Worm (Caenorhabditis elegans): ENCODE data around the gene F41E6.8.

F41E6.8 gene

DNA sequence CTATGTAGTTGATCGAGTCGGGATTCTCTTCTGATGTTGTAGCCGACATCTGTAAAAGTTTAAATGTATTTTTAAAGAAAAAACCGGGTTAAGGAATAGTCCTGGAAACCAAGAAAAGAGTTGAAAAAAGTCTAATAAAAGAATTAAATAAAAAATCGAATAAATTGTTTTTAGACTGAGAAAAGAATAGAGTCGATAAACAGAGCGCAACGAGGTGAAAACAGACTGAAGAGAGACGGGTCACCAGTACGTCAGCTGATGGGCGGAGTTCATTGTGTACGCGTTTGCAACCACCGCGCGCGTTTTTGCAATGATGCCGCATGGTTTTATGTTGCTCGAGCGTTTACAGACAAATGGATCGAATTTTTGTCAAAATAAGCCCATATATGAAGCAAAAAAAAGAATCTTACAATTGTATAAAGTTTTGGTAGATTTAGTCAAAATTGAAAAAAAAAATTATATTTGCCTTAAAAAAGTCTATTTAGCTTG, 30.0 kb upstream of the F41E6.8 start, which contains the start of gene atg-18 (continued):
- TF ChIP-seq nhr-102 (tag; optimal IDR thresholded peaks at IDR 0.05) = peak; percentile 51
- peak; percentile 22 for TF ChIP-seq nhr-25 (tag; optimal IDR thresholded peaks at IDR 0.05; ENCODE audit: borderline replicate concordance, insufficient read depth)
- no peak for TF ChIP-seq snpc-1.2 (GFP tag; IDR thresholded peaks at IDR 0.05)
- TF ChIP-seq sdz-12 (GFP tag; optimal IDR thresholded peaks at IDR 0.05) = no peak
- no peak for TF ChIP-seq lin-13 (GFP tag; optimal IDR thresholded peaks at IDR 0.05)
- peak; percentile 67 for TF ChIP-seq rbr-2 (tag; optimal IDR thresholded peaks at IDR 0.05)
- TF ChIP-seq tag-97 (GFP tag; IDR thresholded peaks at IDR 0.05) = no peak
- no peak for TF ChIP-seq arid-1 (GFP tag; conservative IDR thresholded peaks at IDR 0.05)
- TF ChIP-seq php-3 (GFP tag; IDR thresholded peaks at IDR 0.05) = 0 out of 2 replicates have a peak, but pooled peaks have one; percentile 28
- TF ChIP-seq gei-8 (GFP tag; optimal IDR thresholded peaks at IDR 0.05) = no peak
- TF ChIP-seq nhr-237 (tag; optimal IDR thresholded peaks at IDR 0.05) = no peak
- TF ChIP-seq unc-62 (GFP tag; optimal IDR thresholded peaks at IDR 0.05 in 1 of 2) = peak in 1 of 2 experiments; percentile 47
- TF ChIP-seq unc-62 (tag; optimal IDR thresholded peaks at IDR 0.05) = no peak
- peak; percentile 67 for TF ChIP-seq nhr-6 (tag; optimal IDR thresholded peaks at IDR 0.05)
- TF ChIP-seq hmg-1.1 (GFP tag; IDR thresholded peaks at IDR 0.05) = peak; percentile 71
- TF ChIP-seq snpc-4 (tag; optimal IDR thresholded peaks at IDR 0.05) = no peak
- no peak for TF ChIP-seq zfp-3 (GFP tag; conservative IDR thresholded peaks at IDR 0.05)
- TF ChIP-seq nhr-42 (GFP tag; IDR thresholded peaks at IDR 0.05) = peak; percentile 42; the same call in 1 of the 2 replicates
- no peak for TF ChIP-seq Y75B8A.6 (GFP tag; IDR thresholded peaks at IDR 0.05)
- TF ChIP-seq ceh-82 (tag; optimal IDR thresholded peaks at IDR 0.05) = no peak
- no peak for TF ChIP-seq skn-1 (tag; optimal IDR thresholded peaks at IDR 0.05)
- TF ChIP-seq daf-8 (GFP tag; IDR thresholded peaks at IDR 0.05) = no peak
- no peak for TF ChIP-seq duxl-1 (tag; optimal IDR thresholded peaks at IDR 0.05; ENCODE audit: poor library complexity)
- no peak for TF ChIP-seq jun-1 (tag; optimal IDR thresholded peaks at IDR 0.05)
- no peak for TF ChIP-seq fos-1 (tag; optimal IDR thresholded peaks at IDR 0.05)
- TF ChIP-seq mxl-2 (GFP tag; conservative IDR thresholded peaks at IDR 0.05) = no peak
- no peak for TF ChIP-seq lir-3 (tag; optimal IDR thresholded peaks at IDR 0.05)
- TF ChIP-seq ceh-20 (GFP tag; IDR thresholded peaks at IDR 0.05) = peak; percentile 56; the same call in 1 of the 2 replicates
- TF ChIP-seq daf-12 (tag; optimal IDR thresholded peaks at IDR 0.05) = no peak
- peak; percentile 98 for TF ChIP-seq hlh-30 (tag; optimal IDR thresholded peaks at IDR 0.05; ENCODE audit: insufficient read depth)
- TF ChIP-seq dpl-1 (GFP tag; optimal IDR thresholded peaks at IDR 0.05) = peak; percentile 30
- peak; percentile 81 for TF ChIP-seq nhr-48 (tag; optimal IDR thresholded peaks at IDR 0.05)
- no peak for TF ChIP-seq nhr-41 (GFP tag; IDR thresholded peaks at IDR 0.05)
- no peak for TF ChIP-seq F44E2.7 (GFP tag; IDR thresholded peaks at IDR 0.05)
- TF ChIP-seq lin-15B (tag; optimal IDR thresholded peaks at IDR 0.05) = no peak
- TF ChIP-seq F37D6.2 (tag; optimal IDR thresholded peaks at IDR 0.05) = no peak
- TF ChIP-seq daf-19 (GFP tag; conservative IDR thresholded peaks at IDR 0.05) = no peak
- no peak for TF ChIP-seq ceh-28 (tag; optimal IDR thresholded peaks at IDR 0.05)
- peak; percentile 18 for TF ChIP-seq T20F7.1 (GFP tag; optimal IDR thresholded peaks at IDR 0.05)
- no peak for TF ChIP-seq nhr-10 (tag; optimal IDR thresholded peaks at IDR 0.05)
- TF ChIP-seq tra-1 (GFP tag; IDR thresholded peaks at IDR 0.05) = no peak
- TF ChIP-seq ceh-44 (GFP tag; IDR thresholded peaks at IDR 0.05) = no peak
- TF ChIP-seq cey-2 (tag; optimal IDR thresholded peaks at IDR 0.05; ENCODE audit: borderline replicate concordance, insufficient read depth) = no peak
- no peak for TF ChIP-seq dmd-8 (GFP tag; IDR thresholded peaks at IDR 0.05)
- no peak for TF ChIP-seq zfp-2 (tag; optimal IDR thresholded peaks at IDR 0.05)
- peak; percentile 81 for TF ChIP-seq dve-1 (tag; optimal IDR thresholded peaks at IDR 0.05; ENCODE audit: insufficient read depth)
- peak; percentile 76 for TF ChIP-seq dmd-6 (GFP tag; IDR thresholded peaks at IDR 0.05)
- TF ChIP-seq lim-7 (GFP tag; IDR thresholded peaks at IDR 0.05) = no peak
- TF ChIP-seq zip-11 (GFP tag; IDR thresholded peaks at IDR 0.05) = no peak
- no peak for TF ChIP-seq pha-4 (GFP tag; IDR thresholded peaks at IDR 0.05)
- peak; percentile 30 for TF ChIP-seq pha-4 (tag; optimal IDR thresholded peaks at IDR 0.05)
